Fruit fly (Drosophila melanogaster) whole organism, embryonic: Measurements from ENCODE around the gene CG31875.
A peak's percentile ranks its signal among the peaks of the same experiment; 100 is the strongest.

Source experiments
- ATbp ChIP-seq: fragments of 200-800 bp; sonication (Bioruptor generic); optimal IDR thresholded peaks from 2 replicates; lab custom pipeline; 2017; ENCODE audit warnings: missing biosample characterization, mild to moderate bottlenecking, missing genetic modification characterization, missing genetic modification reagents
- Abd-B ChIP-seq: fragments of 200-800 bp; sonication (Bioruptor generic); optimal IDR thresholded peaks from 2 replicates; lab custom pipeline; 2018; ENCODE audit warnings: missing biosample characterization, mild to moderate bottlenecking, missing genetic modification characterization, moderate library complexity
- Aef1 ChIP-seq: fragments of 200-800 bp; sonication (Bioruptor generic); IDR thresholded peaks from 3 replicates; pipeline ENCODE4 v1.3.6; 2022; ENCODE audit warnings: missing biosample characterization, missing genetic modification characterization
- Antp ChIP-seq: fragments of 200-800 bp; sonication (Bioruptor generic); optimal IDR thresholded peaks from 3 replicates; lab custom pipeline; 2016; ENCODE audit warnings: missing biosample characterization, missing genetic modification characterization
- Blimp-1 ChIP-seq: fragments of 200-800 bp; sonication (Bioruptor generic); optimal IDR thresholded peaks from 3 replicates; lab custom pipeline; 2018; ENCODE audit warnings: missing biosample characterization, missing genetic modification characterization, mild to moderate bottlenecking, moderate library complexity, missing genetic modification reagents
- Bteb2 ChIP-seq: fragments of 200-800 bp; sonication (Bioruptor generic); optimal IDR thresholded peaks from 2 replicates; lab custom pipeline; 2016; ENCODE audit warnings: missing biosample characterization, missing genetic modification characterization
- CG10274 ChIP-seq: fragments of 200-800 bp; sonication (Bioruptor generic); optimal IDR thresholded peaks from 3 replicates; lab custom pipeline; 2017; ENCODE audit warnings: missing biosample characterization, mild to moderate bottlenecking, missing genetic modification characterization
- CG11560 ChIP-seq: fragments of 200-800 bp; sonication (Bioruptor generic); IDR thresholded peaks from 3 replicates; pipeline ENCODE4 v1.3.6; 2022; ENCODE audit warnings: missing biosample characterization, missing genetic modification characterization
- CG12942 ChIP-seq: fragments of 200-800 bp; sonication (Bioruptor generic); optimal IDR thresholded peaks from 3 replicates; lab custom pipeline; 2016; ENCODE audit warnings: missing biosample characterization, missing genetic modification characterization
- CG14710 ChIP-seq: fragments of 200-800 bp; sonication (Bioruptor generic); optimal IDR thresholded peaks from 3 replicates; lab custom pipeline; 2019; ENCODE audit warnings: missing biosample characterization, mild to moderate bottlenecking, missing genetic modification characterization, moderate library complexity
- CG15514 ChIP-seq: fragments of 200-800 bp; sonication (Bioruptor generic); optimal IDR thresholded peaks from 3 replicates; lab custom pipeline; 2017; ENCODE audit warnings: missing biosample characterization, missing genetic modification characterization, mild to moderate bottlenecking, moderate library complexity, missing genetic modification reagents
- CG16813 ChIP-seq: fragments of 200-800 bp; sonication (Bioruptor generic); IDR thresholded peaks from 3 replicates; pipeline ENCODE4 v1.3.6; 2022; ENCODE audit warnings: missing biosample characterization, missing genetic modification characterization; ENCODE audit not compliant: partially characterized antibody
- CG17568 ChIP-seq: fragments of 200-800 bp; sonication (Bioruptor generic); optimal IDR thresholded peaks from 2 replicates; lab custom pipeline; 2018; ENCODE audit warnings: missing biosample characterization, mild to moderate bottlenecking, missing genetic modification characterization, moderate library complexity
- CG18599 ChIP-seq: fragments of 200-800 bp; sonication (Bioruptor generic); optimal IDR thresholded peaks from 3 replicates; lab custom pipeline; 2017; ENCODE audit warnings: missing biosample characterization, missing genetic modification characterization, mild to moderate bottlenecking, moderate library complexity, missing genetic modification reagents
- CG2116 ChIP-seq: fragments of 200-800 bp; sonication (Bioruptor generic); optimal IDR thresholded peaks from 3 replicates; lab custom pipeline; 2018; ENCODE audit warnings: missing biosample characterization, mild to moderate bottlenecking, missing genetic modification characterization
- CG30431 ChIP-seq: fragments of 200-800 bp; sonication (Bioruptor generic); optimal IDR thresholded peaks from 2 replicates; lab custom pipeline; 2017; ENCODE audit warnings: missing biosample characterization, missing genetic modification characterization
- CG31224 ChIP-seq: fragments of 200-800 bp; sonication (Bioruptor generic); IDR thresholded peaks from 2 replicates; pipeline ENCODE4 v1.3.6; 2022; ENCODE audit warnings: missing biosample characterization, missing genetic modification characterization
- CG4360 ChIP-seq: fragments of 200-800 bp; sonication (Bioruptor generic); IDR thresholded peaks from 2 replicates; pipeline ENCODE4 v1.3.6; 2022; ENCODE audit warnings: missing biosample characterization, missing genetic modification characterization
- CG4424 ChIP-seq: fragments of 200-800 bp; sonication (Bioruptor generic); optimal IDR thresholded peaks from 3 replicates; lab custom pipeline; 2016; ENCODE audit warnings: missing biosample characterization, missing genetic modification characterization
- CG4854 ChIP-seq: fragments of 200-800 bp; sonication (Bioruptor generic); optimal IDR thresholded peaks from 2 replicates; lab custom pipeline; 2016; ENCODE audit warnings: missing biosample characterization, missing genetic modification characterization, inconsistent platforms
- CG6813 ChIP-seq: fragments of 200-800 bp; sonication (Bioruptor generic); optimal IDR thresholded peaks from 2 replicates; lab custom pipeline; 2017; ENCODE audit warnings: missing biosample characterization, missing genetic modification characterization, mild to moderate bottlenecking, moderate library complexity, missing genetic modification reagents
- CG7987 ChIP-seq: fragments of 200-800 bp; sonication (Bioruptor generic); optimal IDR thresholded peaks from 2 replicates; lab custom pipeline; 2018; ENCODE audit warnings: missing biosample characterization, mild to moderate bottlenecking, missing genetic modification characterization, moderate library complexity
- CG8388 ChIP-seq: fragments of 200-800 bp; sonication (Bioruptor generic); optimal IDR thresholded peaks from 2 replicates; lab custom pipeline; 2019; ENCODE audit warnings: missing biosample characterization, mild to moderate bottlenecking, missing genetic modification characterization, moderate library complexity
- CG8478 ChIP-seq: fragments of >200 bp; optimal IDR thresholded peaks from 2 replicates; lab custom pipeline; 2018
- CG8944 ChIP-seq: fragments of 200-800 bp; sonication (Bioruptor generic); optimal IDR thresholded peaks from 3 replicates; lab custom pipeline; 2016; ENCODE audit warnings: missing biosample characterization, missing genetic modification characterization
- CG9797 ChIP-seq: fragments of 200-800 bp; sonication (Bioruptor generic); optimal IDR thresholded peaks from 3 replicates; lab custom pipeline; 2018; ENCODE audit warnings: missing biosample characterization, mild to moderate bottlenecking, missing genetic modification characterization
- CHES-1-like ChIP-seq: fragments of 200-800 bp; sonication (Bioruptor generic); optimal IDR thresholded peaks from 2 replicates; lab custom pipeline; 2016; ENCODE audit warnings: missing biosample characterization, missing genetic modification characterization
- CTCF ChIP-seq: fragments of 200-800 bp; sonication (Bioruptor generic); optimal IDR thresholded peaks from 2 replicates; lab custom pipeline; 2017; ENCODE audit warnings: missing biosample characterization, mild to moderate bottlenecking, missing genetic modification characterization, moderate library complexity
- D ChIP-seq, 2 experiments: fragments of 200-800 bp in 1 of 2; fragments of >200 bp in 1 of 2; sonication (Bioruptor generic) in 1 of 2; optimal IDR thresholded peaks; 2 replicates in 1 of 2; 3 replicates in 1 of 2; lab custom pipeline; 2017; ENCODE audit warnings: mild to moderate bottlenecking in 1 of 2, missing biosample characterization in 1 of 2, missing genetic modification characterization in 1 of 2, missing genetic modification reagents in 1 of 2
- H15 ChIP-seq: fragments of 200-800 bp; sonication (Bioruptor generic); IDR thresholded peaks from 3 replicates; pipeline ENCODE4 v1.3.6; 2022; ENCODE audit warnings: missing biosample characterization, missing genetic modification characterization
- HmgD ChIP-seq: fragments of 200-800 bp; sonication (Bioruptor generic); optimal IDR thresholded peaks from 3 replicates; lab custom pipeline; 2016; ENCODE audit warnings: missing biosample characterization, missing genetic modification characterization
- Jarid2 ChIP-seq: fragments of 200-800 bp; sonication (Bioruptor generic); optimal IDR thresholded peaks from 3 replicates; lab custom pipeline; 2017; ENCODE audit warnings: mild to moderate bottlenecking, missing biosample characterization, missing genetic modification reagents, missing genetic modification characterization
- NC2α ChIP-seq: fragments of 200-800 bp; sonication (Bioruptor generic); optimal IDR thresholded peaks from 2 replicates; lab custom pipeline; 2016; ENCODE audit warnings: missing biosample characterization, missing genetic modification characterization
- Sry-δ ChIP-seq: fragments of 200-800 bp; sonication (Bioruptor generic); optimal IDR thresholded peaks from 2 replicates; lab custom pipeline; 2016; ENCODE audit warnings: missing biosample characterization, missing genetic modification characterization
- ase ChIP-seq: fragments of 200-800 bp; sonication (Bioruptor generic); IDR thresholded peaks from 3 replicates; pipeline ENCODE4 v1.3.6; 2022; ENCODE audit warnings: missing biosample characterization, missing genetic modification characterization
- dm ChIP-seq: fragments of 200-800 bp; sonication (Bioruptor generic); optimal IDR thresholded peaks from 3 replicates; lab custom pipeline; 2016; ENCODE audit warnings: missing biosample characterization, missing genetic modification characterization
- fd102C ChIP-seq: fragments of 200-800 bp; sonication (Bioruptor generic); optimal IDR thresholded peaks from 2 replicates; lab custom pipeline; 2018; ENCODE audit warnings: missing biosample characterization, mild to moderate bottlenecking, missing genetic modification characterization, moderate library complexity
- fd3F ChIP-seq: fragments of 200-800 bp; sonication (Bioruptor generic); optimal IDR thresholded peaks from 2 replicates; lab custom pipeline; 2018; ENCODE audit warnings: missing biosample characterization, mild to moderate bottlenecking, missing genetic modification characterization, moderate library complexity
- grau ChIP-seq: fragments of 200-800 bp; optimal IDR thresholded peaks from 3 replicates; lab custom pipeline; 2019; ENCODE audit warnings: missing biosample characterization, mild to moderate bottlenecking, missing genetic modification characterization, moderate library complexity
- luna ChIP-seq: fragments of 200-800 bp; sonication (Bioruptor generic); optimal IDR thresholded peaks from 2 replicates; lab custom pipeline; 2016; ENCODE audit warnings: missing biosample characterization, missing genetic modification characterization
- nom ChIP-seq: fragments of 200-800 bp; sonication (Bioruptor generic); optimal IDR thresholded peaks from 2 replicates; lab custom pipeline; 2017; ENCODE audit warnings: missing biosample characterization, missing genetic modification characterization, mild to moderate bottlenecking, moderate library complexity, missing genetic modification reagents
- org-1 ChIP-seq: fragments of 200-800 bp; sonication (Bioruptor generic); optimal IDR thresholded peaks from 2 replicates; lab custom pipeline; 2017; ENCODE audit warnings: missing biosample characterization, missing genetic modification characterization
- ranshi ChIP-seq: fragments of 200-800 bp; sonication (Bioruptor generic); IDR thresholded peaks from 2 replicates; pipeline ENCODE4 v1.3.6; 2022; ENCODE audit warnings: missing biosample characterization, missing genetic modification characterization
- slp2 ChIP-seq: fragments of 200-800 bp; sonication (Bioruptor generic); optimal IDR thresholded peaks from 2 replicates; lab custom pipeline; 2016; ENCODE audit warnings: missing biosample characterization, missing genetic modification characterization
- stwl ChIP-seq: fragments of 200-800 bp; sonication (Bioruptor generic); optimal IDR thresholded peaks from 3 replicates; lab custom pipeline; 2018; ENCODE audit warnings: missing biosample characterization, mild to moderate bottlenecking, missing genetic modification characterization, moderate library complexity
- tap ChIP-seq: fragments of 200-800 bp; optimal IDR thresholded peaks from 3 replicates; lab custom pipeline; 2019; ENCODE audit warnings: missing biosample characterization, mild to moderate bottlenecking, missing genetic modification characterization, moderate library complexity
- tgo ChIP-seq: fragments of 200-800 bp; sonication (Bioruptor generic); IDR thresholded peaks from 3 replicates; pipeline ENCODE4 v1.3.6; 2022; ENCODE audit warnings: missing biosample characterization, missing genetic modification characterization
- tin ChIP-seq: fragments of 200-800 bp; sonication (Bioruptor generic); optimal IDR thresholded peaks from 3 replicates; lab custom pipeline; 2016; ENCODE audit warnings: missing biosample characterization, missing genetic modification characterization
- ttk ChIP-seq: fragments of 200-800 bp; sonication (Bioruptor generic); IDR thresholded peaks from 2 replicates; pipeline ENCODE4 v2.1.2; 2022; ENCODE audit warnings: missing biosample characterization, missing genetic modification characterization
- wor ChIP-seq: fragments of 200-800 bp; sonication (Bioruptor generic); IDR thresholded peaks from 2 replicates; pipeline ENCODE4 v1.3.6; 2022; ENCODE audit warnings: missing biosample characterization, missing genetic modification characterization
- yki ChIP-seq: fragments of >200 bp; optimal IDR thresholded peaks from 3 replicates; lab custom pipeline; 2018

CG31875 gene

dm6 chr2L:10003593-10003992 is 1.1 kb upstream of the CG31875 start, which contains the start of gene Ndf (continued):
- TF ChIP-seq CG11560 (tag; lab: Robert Waterston, UW) (no peak), CG15514 (peak; percentile 91), CG6813 (GFP tag; lab: Kevin White, UChicago) (peak; percentile 24), CTCF (GFP tag; lab: Kevin White, UChicago) (no peak), stwl (tag; lab: Kevin White, UChicago) (peak; percentile 93), org-1 (no peak), CG31224 (GFP tag; lab: Robert Waterston, UW) (peak; percentile 56), CHES-1-like (GFP tag; lab: Kevin White, UChicago) (peak; percentile 56), Abd-B (peak; percentile 22), H15 (GFP tag; lab: Robert Waterston, UW) (peak; percentile 67; the same call in 1 of the 3 replicates), HmgD (GFP tag; lab: Kevin White, UChicago) (peak; percentile 8), Antp (GFP tag; lab: Kevin White, UChicago) (peak; percentile 61), CG14710 (tag; lab: Kevin White, UChicago) (peak; percentile 76), Sry-δ (peak; percentile 86), CG4854 (GFP tag; lab: Kevin White, UChicago) (peak; percentile 41), CG18599 (GFP tag; lab: Kevin White, UChicago) (no peak), CG17568 (no peak), D (optimal IDR thresholded peaks at IDR 0.05; lab: Kevin White, UChicago) (no peak), D (GFP tag; optimal IDR thresholded peaks at IDR 0.05; lab: Kevin White, UChicago) (no peak), ranshi (GFP tag; lab: Robert Waterston, UW) (peak; percentile 70; the same call in 1 of the 2 replicates), CG9797 (GFP tag; lab: Kevin White, UChicago) (peak; percentile 56), CG10274 (GFP tag; lab: Kevin White, UChicago) (peak; percentile 9), tin (peak; percentile 69), luna (no peak), ase (GFP tag; lab: Robert Waterston, UW) (0 out of 3 replicates have a peak, but pooled peaks have one; percentile 40), fd3F (GFP tag; lab: Kevin White, UChicago) (peak; percentile 50), CG4360 (GFP tag; lab: Robert Waterston, UW) (0 out of 2 replicates have a peak, but pooled peaks have one; percentile 12), Blimp-1 (GFP tag; lab: Kevin White, UChicago) (no peak), CG4424 (GFP tag; lab: Kevin White, UChicago) (peak; percentile 76), Bteb2 (peak; percentile 29), CG8944 (GFP tag; lab: Kevin White, UChicago) (peak; percentile 38), Aef1 (GFP tag; lab: Robert Waterston, UW) (peak; percentile 53), Jarid2 (GFP tag; lab: Kevin White, UChicago) (no peak), fd102C (GFP tag; lab: Kevin White, UChicago) (peak; percentile 33), CG30431 (GFP tag; lab: Kevin White, UChicago) (peak; percentile 32), CG8478 (no peak), ttk (GFP tag; lab: Robert Waterston, UW) (peak; percentile 39; the same call in 1 of the 2 replicates), tgo (GFP tag; lab: Robert Waterston, UW) (peak; percentile 58), CG8388 (GFP tag; lab: Kevin White, UChicago) (peak; percentile 25), dm (GFP tag; lab: Kevin White, UChicago) (peak; percentile 44), ATbp (GFP tag; lab: Kevin White, UChicago) (no peak), CG7987 (GFP tag; lab: Kevin White, UChicago) (peak; percentile 70), slp2 (GFP tag; lab: Kevin White, UChicago) (no peak), grau (tag; lab: Kevin White, UChicago) (peak; percentile 62), CG12942 (peak; percentile 50), CG2116 (GFP tag; lab: Kevin White, UChicago) (peak; percentile 77), yki (lab: Kevin White, UChicago) (no peak), nom (GFP tag; lab: Kevin White, UChicago) (peak; percentile 34), wor (GFP tag; lab: Robert Waterston, UW) (no peak), CG16813 (GFP tag; lab: Robert Waterston, UW) (peak; percentile 78), tap (tag; lab: Kevin White, UChicago) (no peak), NC2α (GFP tag; lab: Kevin White, UChicago) (peak; percentile 18)
